Fruit fly (Drosophila melanogaster) whole organism, embryonic: ENCODE data around the gene SerRS.
A peak's percentile ranks its signal among the peaks of the same experiment; 100 is the strongest.

Experiments used
- Bdp1 ChIP-seq: fragments of 200-800 bp; sonication (Bioruptor generic); optimal IDR thresholded peaks from 3 replicates; lab custom pipeline; 2016; ENCODE audit warnings: missing biosample characterization, missing genetic modification characterization
- CG11696 ChIP-seq: fragments of 200-800 bp; sonication (Bioruptor generic); IDR thresholded peaks from 2 replicates; pipeline ENCODE4 v1.3.6; 2022; ENCODE audit warnings: missing biosample characterization, missing genetic modification characterization
- CG12299 ChIP-seq: fragments of 200-800 bp; sonication (Bioruptor generic); optimal IDR thresholded peaks from 2 replicates; lab custom pipeline; 2018; ENCODE audit warnings: missing biosample characterization, mild to moderate bottlenecking, missing genetic modification characterization
- CG12744 ChIP-seq: fragments of 200-800 bp; sonication (Bioruptor generic); optimal IDR thresholded peaks from 2 replicates; lab custom pipeline; 2016; ENCODE audit warnings: missing biosample characterization, missing genetic modification characterization
- CG15601 ChIP-seq: fragments of 200-800 bp; sonication (Bioruptor generic); optimal IDR thresholded peaks from 3 replicates; lab custom pipeline; 2019; ENCODE audit warnings: missing biosample characterization, mild to moderate bottlenecking, missing genetic modification characterization, moderate library complexity
- CG17359 ChIP-seq: fragments of 200-800 bp; sonication (Bioruptor generic); optimal IDR thresholded peaks from 3 replicates; lab custom pipeline; 2018; ENCODE audit warnings: missing biosample characterization, mild to moderate bottlenecking, missing genetic modification characterization, moderate library complexity
- CG2129 ChIP-seq: fragments of 200-800 bp; sonication (Bioruptor generic); IDR thresholded peaks from 2 replicates; pipeline ENCODE4 v1.3.6; 2022; ENCODE audit warnings: missing biosample characterization, missing genetic modification characterization; ENCODE audit not compliant: partially characterized antibody
- CG30403 ChIP-seq: fragments of 200-800 bp; sonication (Bioruptor generic); optimal IDR thresholded peaks from 3 replicates; lab custom pipeline; 2016; ENCODE audit warnings: missing biosample characterization, missing genetic modification characterization
- CG31441 ChIP-seq: fragments of 200-800 bp; sonication (Bioruptor generic); IDR thresholded peaks from 2 replicates; pipeline ENCODE4 v1.3.6; 2022; ENCODE audit warnings: missing biosample characterization, missing genetic modification characterization
- CG7745 ChIP-seq: fragments of 200-800 bp; sonication (Bioruptor generic); optimal IDR thresholded peaks from 2 replicates; lab custom pipeline; 2018; ENCODE audit warnings: missing biosample characterization, mild to moderate bottlenecking, missing genetic modification characterization, moderate library complexity
- CG7786 ChIP-seq: fragments of 200-800 bp; sonication (Bioruptor generic); optimal IDR thresholded peaks from 2 replicates; lab custom pipeline; 2016; ENCODE audit warnings: missing biosample characterization, missing genetic modification characterization
- CG7963 ChIP-seq: fragments of 200-800 bp; sonication (Bioruptor generic); IDR thresholded peaks from 3 replicates; pipeline ENCODE4 v1.3.6; 2022; ENCODE audit warnings: missing biosample characterization, missing genetic modification characterization; ENCODE audit not compliant: partially characterized antibody
- CG9437 ChIP-seq: fragments of 200-800 bp; sonication (Bioruptor generic); optimal IDR thresholded peaks from 2 replicates; lab custom pipeline; 2018; ENCODE audit warnings: missing biosample characterization, mild to moderate bottlenecking, missing genetic modification characterization
- CoRest ChIP-seq: fragments of 200-800 bp; sonication (Bioruptor generic); optimal IDR thresholded peaks from 3 replicates; lab custom pipeline; 2018; ENCODE audit warnings: missing biosample characterization, mild to moderate bottlenecking, missing genetic modification characterization, moderate library complexity
- D19A ChIP-seq: fragments of 200-800 bp; optimal IDR thresholded peaks from 3 replicates; lab custom pipeline; 2019; ENCODE audit warnings: missing biosample characterization, mild to moderate bottlenecking, missing genetic modification characterization, moderate library complexity
- Dip2 ChIP-seq: fragments of 200-800 bp; sonication (Bioruptor generic); IDR thresholded peaks from 2 replicates; pipeline ENCODE4 v1.3.6; 2022; ENCODE audit warnings: missing biosample characterization, missing genetic modification characterization
- Dp ChIP-seq: fragments of 200-800 bp; sonication (Bioruptor generic); optimal IDR thresholded peaks from 2 replicates; lab custom pipeline; 2018; ENCODE audit warnings: missing biosample characterization, mild to moderate bottlenecking, missing genetic modification characterization, moderate library complexity
- Gsc ChIP-seq: fragments of 200-800 bp; sonication (Bioruptor generic); IDR thresholded peaks from 2 replicates; pipeline ENCODE4 v1.3.6; 2022; ENCODE audit warnings: missing biosample characterization, missing genetic modification characterization
- Hmr ChIP-seq: fragments of 200-800 bp; sonication (Bioruptor generic); optimal IDR thresholded peaks from 3 replicates; lab custom pipeline; 2017; ENCODE audit warnings: mild to moderate bottlenecking, missing biosample characterization, missing genetic modification reagents, missing genetic modification characterization
- MBD-R2 ChIP-seq: fragments of 200-800 bp; sonication (Bioruptor generic); IDR thresholded peaks from 2 replicates; pipeline ENCODE4 v1.3.6; 2022; ENCODE audit warnings: missing biosample characterization, missing genetic modification characterization
- Med ChIP-seq: fragments of 200-800 bp; sonication (Bioruptor generic); peaks from one replicate; lab custom pipeline; 2016; ENCODE audit warnings: missing biosample characterization, missing genetic modification characterization, mild to moderate bottlenecking, inconsistent platforms, moderate library complexity
- Mrtf ChIP-seq: fragments of 200-800 bp; sonication (Bioruptor generic); IDR thresholded peaks from 3 replicates; pipeline ENCODE4 v1.3.6; 2022; ENCODE audit warnings: missing biosample characterization, missing genetic modification characterization
- Neu2 ChIP-seq: fragments of 200-800 bp; sonication (Bioruptor generic); optimal IDR thresholded peaks from 3 replicates; lab custom pipeline; 2016; ENCODE audit warnings: missing biosample characterization, missing genetic modification characterization, borderline replicate concordance
- Nf-YB ChIP-seq: fragments of 200-800 bp; sonication (Bioruptor generic); optimal IDR thresholded peaks from 3 replicates; lab custom pipeline; 2019; ENCODE audit warnings: missing biosample characterization, mild to moderate bottlenecking, missing genetic modification characterization, moderate library complexity
- Optix ChIP-seq: fragments of 200-800 bp; sonication (Bioruptor generic); IDR thresholded peaks from 3 replicates; pipeline ENCODE4 v1.3.6; 2022; ENCODE audit warnings: missing biosample characterization, missing genetic modification characterization
- Rfx ChIP-seq: fragments of 200-800 bp; sonication (Bioruptor generic); IDR thresholded peaks from 2 replicates; pipeline ENCODE4 v1.3.6; 2022; ENCODE audit warnings: missing biosample characterization, missing genetic modification characterization
- Sry-β ChIP-seq: fragments of 200-800 bp; sonication (Bioruptor generic); optimal IDR thresholded peaks from 2 replicates; lab custom pipeline; 2018; ENCODE audit warnings: missing biosample characterization, mild to moderate bottlenecking, missing genetic modification characterization, moderate library complexity
- Ssrp ChIP-seq: fragments of 200-800 bp; sonication (Bioruptor generic); optimal IDR thresholded peaks from 2 replicates; lab custom pipeline; 2018; ENCODE audit warnings: missing biosample characterization, mild to moderate bottlenecking, missing genetic modification characterization, moderate library complexity
- Xrp1 ChIP-seq: fragments of 200-800 bp; sonication (Bioruptor generic); IDR thresholded peaks from 2 replicates; pipeline ENCODE4 v1.3.6; 2022; ENCODE audit warnings: missing biosample characterization, missing genetic modification characterization
- ara ChIP-seq: fragments of 200-800 bp; sonication (Bioruptor generic); IDR thresholded peaks from 2 replicates; pipeline ENCODE4 v1.3.6; 2022; ENCODE audit warnings: missing biosample characterization, missing genetic modification characterization
- ash1 ChIP-seq: fragments of 200-800 bp; sonication (Bioruptor generic); optimal IDR thresholded peaks from 2 replicates; lab custom pipeline; 2018; ENCODE audit warnings: missing biosample characterization, mild to moderate bottlenecking, missing genetic modification characterization
- bsh ChIP-seq, 2 experiments: fragments of 200-800 bp; sonication (Bioruptor generic); optimal IDR thresholded peaks; 2 replicates each; lab custom pipeline; 2017 to 2018; ENCODE audit warnings: mild to moderate bottlenecking in 2 of 2, missing biosample characterization in 2 of 2, missing genetic modification characterization in 2 of 2, moderate library complexity in 1 of 2
- cg ChIP-seq: fragments of 200-800 bp; sonication (Bioruptor generic); optimal IDR thresholded peaks from 3 replicates; lab custom pipeline; 2019; ENCODE audit warnings: missing biosample characterization, mild to moderate bottlenecking, missing genetic modification characterization, moderate library complexity
- disco-r ChIP-seq: fragments of 200-800 bp; sonication (Bioruptor generic); optimal IDR thresholded peaks from 2 replicates; lab custom pipeline; 2016; ENCODE audit warnings: missing biosample characterization, missing genetic modification characterization
- fd102C ChIP-seq: fragments of 200-800 bp; sonication (Bioruptor generic); optimal IDR thresholded peaks from 2 replicates; lab custom pipeline; 2018; ENCODE audit warnings: missing biosample characterization, mild to moderate bottlenecking, missing genetic modification characterization, moderate library complexity
- fu2 ChIP-seq: fragments of 200-800 bp; sonication (Bioruptor generic); optimal IDR thresholded peaks from 2 replicates; lab custom pipeline; 2016; ENCODE audit warnings: missing biosample characterization, missing genetic modification characterization
- grn ChIP-seq: fragments of 200-800 bp; sonication (Bioruptor generic); optimal IDR thresholded peaks from 3 replicates; lab custom pipeline; 2017; ENCODE audit warnings: missing biosample characterization, missing genetic modification characterization
- ind ChIP-seq: fragments of 200-800 bp; sonication (Bioruptor generic); optimal IDR thresholded peaks from 3 replicates; lab custom pipeline; 2016; ENCODE audit warnings: missing biosample characterization, missing genetic modification characterization
- jigr1 ChIP-seq: fragments of 200-800 bp; sonication (Bioruptor generic); IDR thresholded peaks from 3 replicates; pipeline ENCODE4 v1.3.6; 2022; ENCODE audit warnings: missing biosample characterization, missing genetic modification characterization
- lab ChIP-seq: fragments of 200-800 bp; sonication (Bioruptor generic); optimal IDR thresholded peaks from 3 replicates; lab custom pipeline; 2017; ENCODE audit warnings: missing biosample characterization, missing genetic modification characterization, mild to moderate bottlenecking, moderate library complexity, missing genetic modification reagents
- maf-S ChIP-seq: fragments of 200-800 bp; sonication (Bioruptor generic); optimal IDR thresholded peaks from 2 replicates; lab custom pipeline; 2016; ENCODE audit warnings: missing biosample characterization, missing genetic modification characterization
- nom ChIP-seq: fragments of 200-800 bp; sonication (Bioruptor generic); optimal IDR thresholded peaks from 2 replicates; lab custom pipeline; 2017; ENCODE audit warnings: missing biosample characterization, missing genetic modification characterization, mild to moderate bottlenecking, moderate library complexity, missing genetic modification reagents
- row ChIP-seq: fragments of 200-800 bp; sonication (Bioruptor generic); IDR thresholded peaks from 3 replicates; pipeline ENCODE4 v1.3.6; 2022; ENCODE audit warnings: missing biosample characterization, missing genetic modification characterization
- sob ChIP-seq: fragments of 200-800 bp; sonication (Bioruptor generic); IDR thresholded peaks from 2 replicates; pipeline ENCODE4 v1.3.6; 2022; ENCODE audit warnings: missing biosample characterization, missing genetic modification characterization

SerRS gene

dm6 chr2L:3012780-3013179, 24.4 kb downstream of the SerRS start (continued):
- TF ChIP-seq ara = peak; percentile 48
- TF ChIP-seq sob (GFP tag; lab: Robert Waterston, UW) = peak; percentile 35; the same call in 1 of the 2 replicates
- no peak for TF ChIP-seq Bdp1 (GFP tag; lab: Kevin White, UChicago)
- no peak for TF ChIP-seq CG17359 (tag; lab: Kevin White, UChicago)
- TF ChIP-seq CG2129 = no peak
- TF ChIP-seq CoRest (tag; lab: Kevin White, UChicago) = peak; percentile 7
- no peak for TF ChIP-seq disco-r (GFP tag; lab: Kevin White, UChicago)
- 0 out of 3 replicates have a peak, but pooled peaks have one; percentile 24 for TF ChIP-seq Mrtf (GFP tag; lab: Robert Waterston, UW)
- no peak for TF ChIP-seq fu2 (GFP tag; lab: Kevin White, UChicago)
- peak; percentile 51; the same call in 2 of the 3 replicates for TF ChIP-seq row (GFP tag; lab: Robert Waterston, UW)
- TF ChIP-seq Med (GFP tag; lab: Kevin White, UChicago) = peak; percentile 21
- no peak for TF ChIP-seq jigr1 (GFP tag; lab: Robert Waterston, UW)
- no peak for TF ChIP-seq CG12744
- no peak for TF ChIP-seq Sry-β (GFP tag; lab: Kevin White, UChicago)
- no peak for TF ChIP-seq Gsc (GFP tag; lab: Robert Waterston, UW)
- no peak for TF ChIP-seq CG11696 (GFP tag; lab: Robert Waterston, UW)
- no peak for TF ChIP-seq CG9437 (GFP tag; lab: Kevin White, UChicago)
- no peak for TF ChIP-seq Neu2 (GFP tag; lab: Kevin White, UChicago)
- TF ChIP-seq ash1 (GFP tag; lab: Kevin White, UChicago) = no peak
- TF ChIP-seq maf-S (GFP tag; lab: Kevin White, UChicago) = no peak
- TF ChIP-seq lab = no peak
- no peak for TF ChIP-seq Optix
- TF ChIP-seq CG7745 (tag; lab: Kevin White, UChicago) = no peak
- no peak for TF ChIP-seq Nf-YB (GFP tag; lab: Kevin White, UChicago)
- TF ChIP-seq CG30403 (GFP tag; lab: Kevin White, UChicago) = no peak
- no peak for TF ChIP-seq grn (GFP tag; lab: Kevin White, UChicago)
- TF ChIP-seq Ssrp (tag; lab: Kevin White, UChicago) = peak; percentile 35
- peak; percentile 45 for TF ChIP-seq CG31441
- TF ChIP-seq MBD-R2 (GFP tag; lab: Robert Waterston, UW) = no peak
- TF ChIP-seq, all 482 proteins: peak for 80

DNA sequence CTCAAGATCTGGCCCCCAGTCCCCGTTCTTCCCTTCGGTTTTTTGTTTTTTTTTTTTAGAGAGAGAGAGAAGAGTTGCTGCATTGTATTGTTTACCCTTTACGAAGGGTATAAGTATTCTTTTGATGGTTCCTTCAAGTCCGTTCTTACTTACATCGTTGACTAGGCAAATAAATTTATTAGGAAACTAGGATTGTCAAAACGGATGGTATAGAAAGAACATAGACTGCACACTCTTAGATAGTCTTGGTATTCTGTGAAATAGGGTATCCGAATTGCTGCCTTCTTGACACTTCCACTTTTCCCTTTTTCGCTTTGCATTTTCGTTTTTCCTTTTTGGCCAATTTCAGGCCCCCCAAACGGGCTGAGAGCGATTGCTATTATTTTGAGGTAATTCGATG, 25.7 kb downstream of the SerRS start:
- no peak for TF ChIP-seq Dp (GFP tag; lab: Kevin White, UChicago)
- no peak for TF ChIP-seq cg (GFP tag; lab: Kevin White, UChicago)
- peak in 1 of 2 experiments; percentile 17 for TF ChIP-seq bsh (GFP tag; optimal IDR thresholded peaks at IDR 0.05; lab: Kevin White, UChicago)
- TF ChIP-seq Hmr (GFP tag; lab: Kevin White, UChicago) = no peak
- TF ChIP-seq CG7963 (GFP tag; lab: Robert Waterston, UW) = no peak
- no peak for TF ChIP-seq Dip2 (GFP tag; lab: Robert Waterston, UW)
- 0 out of 2 replicates have a peak, but pooled peaks have one; percentile 18 for TF ChIP-seq Xrp1 (GFP tag; lab: Robert Waterston, UW)
- no peak for TF ChIP-seq CG12299
- no peak for TF ChIP-seq CG7786 (GFP tag; lab: Kevin White, UChicago)
- TF ChIP-seq D19A = peak; percentile 32
- TF ChIP-seq fd102C (GFP tag; lab: Kevin White, UChicago) = no peak
- TF ChIP-seq CG15601 (tag; lab: Kevin White, UChicago) = no peak
- TF ChIP-seq Rfx = no peak
- peak; percentile 47 for TF ChIP-seq nom (GFP tag; lab: Kevin White, UChicago)
- TF ChIP-seq ind = no peak
